Fruit fly (Drosophila melanogaster): ENCODE results near the gene Trs20.

- TF ChIP-seq CG8478 (optimal IDR thresholded peaks at IDR 0.05) = no peak
- TF ChIP-seq CTCF (optimal IDR thresholded peaks at IDR 0.05) = no peak
Measured at dm6 chr3L:16158322-16158721, 26.9 kb upstream of the Trs20 start.

Data from S2 (cell line).